Fruit fly (Drosophila melanogaster) whole organism, pupa: ENCODE data around the gene ND-18.

ENCODE experiments used
- CG10348 ChIP-seq: fragments of 200-800 bp; sonication (Bioruptor generic); IDR thresholded peaks from 2 replicates; pipeline ENCODE4 v1.3.6; 2022; ENCODE audit warnings: missing biosample characterization, missing genetic modification characterization
- CG12605 ChIP-seq: fragments of 200-800 bp; sonication (Bioruptor generic); IDR thresholded peaks from 2 replicates; pipeline ENCODE4 v1.3.6; 2022; ENCODE audit warnings: missing biosample characterization, missing genetic modification characterization
- CG14655 ChIP-seq: fragments of 200-800 bp; sonication (Bioruptor generic); optimal IDR thresholded peaks from 3 replicates; lab custom pipeline; 2017; ENCODE audit warnings: mild to moderate bottlenecking, missing biosample characterization, missing genetic modification reagents, missing genetic modification characterization
- CG8159 ChIP-seq: fragments of 200-800 bp; sonication (Bioruptor generic); optimal IDR thresholded peaks from 3 replicates; lab custom pipeline; 2018; ENCODE audit warnings: missing biosample characterization, mild to moderate bottlenecking, missing genetic modification characterization, moderate library complexity
- CG9948 ChIP-seq: fragments of 200-800 bp; sonication (Bioruptor generic); optimal IDR thresholded peaks from 2 replicates; lab custom pipeline; 2018; ENCODE audit warnings: missing biosample characterization, mild to moderate bottlenecking, missing genetic modification characterization, moderate library complexity
- D1 ChIP-seq: fragments of 200-800 bp; sonication (Bioruptor generic); optimal IDR thresholded peaks from 2 replicates; lab custom pipeline; 2018; ENCODE audit warnings: missing biosample characterization, mild to moderate bottlenecking, missing genetic modification characterization, moderate library complexity
- Pif1A ChIP-seq: fragments of 200-800 bp; sonication (Bioruptor generic); optimal IDR thresholded peaks from 3 replicates; lab custom pipeline; 2016; ENCODE audit warnings: missing biosample characterization, missing genetic modification characterization
- Snoo ChIP-seq: fragments of 200-800 bp; sonication (Bioruptor generic); optimal IDR thresholded peaks from 3 replicates; lab custom pipeline; 2017; ENCODE audit warnings: missing biosample characterization, mild to moderate bottlenecking, missing genetic modification characterization, inconsistent platforms
- fd96Ca ChIP-seq: fragments of 200-800 bp; sonication (Bioruptor generic); IDR thresholded peaks from 3 replicates; pipeline ENCODE4 v1.3.6; 2022; ENCODE audit warnings: missing biosample characterization, missing genetic modification characterization
- gl ChIP-seq: fragments of 200-800 bp; sonication (Bioruptor generic); optimal IDR thresholded peaks from 2 replicates; lab custom pipeline; 2018; ENCODE audit warnings: missing biosample characterization, mild to moderate bottlenecking, missing genetic modification characterization

- no peak for TF ChIP-seq Pif1A
- no peak for TF ChIP-seq CG8159 (tag; lab: Kevin White, UChicago)
- no peak for TF ChIP-seq fd96Ca (GFP tag; lab: Robert Waterston, UW)
- TF ChIP-seq CG12605 (GFP tag; lab: Robert Waterston, UW) = no peak
- TF ChIP-seq Snoo (tag; lab: Kevin White, UChicago) = no peak
- TF ChIP-seq gl (tag; lab: Kevin White, UChicago) = no peak
- TF ChIP-seq CG9948 (tag; lab: Kevin White, UChicago) = no peak
- TF ChIP-seq D1 (tag; lab: Kevin White, UChicago) = no peak
- TF ChIP-seq CG14655 (GFP tag; lab: Kevin White, UChicago) = no peak
- no peak for TF ChIP-seq CG10348 (GFP tag; lab: Robert Waterston, UW)
Observed at dm6 chrX:19491984-19492584, at the start of gene ND-18, which contains the start of gene pcm.
